Worm (Caenorhabditis elegans) whole organism, midembryonic: Measurements from ENCODE around the gene hda-10.

ENCODE experiments used
- cog-1 ChIP-seq: sonication (generic microtip); optimal IDR thresholded peaks from 2 replicates; lab custom pipeline; 2016; ENCODE audit warnings: missing genetic modification characterization, missing compliant biosample characterization
- ztf-29 ChIP-seq: fragments of 200-800 bp; sonication (Bioruptor generic); IDR thresholded peaks from 2 replicates; pipeline ENCODE4 v1.3.6; 2022; ENCODE audit warnings: missing genetic modification reagents, missing genetic modification characterization, missing compliant biosample characterization

ce11 chrII:13842340-13842739 is 40.2 kb upstream of the hda-10 start:
- no peak for TF ChIP-seq cog-1 (tag; lab: Kevin White, UChicago)
- TF ChIP-seq ztf-29: no peak
